Fruit fly (Drosophila melanogaster): ENCODE data around the gene cv-d.

The cv-d gene

dm6 chr3R:15872829-15873440 lies 19.6 kb upstream of the cv-d start:
- TF ChIP-seq lz (GFP tag; optimal IDR thresholded peaks at IDR 0.05), result no peak
- no peak for TF ChIP-seq CG4318 (GFP tag; optimal IDR thresholded peaks at IDR 0.05)
- TF ChIP-seq ss (GFP tag; optimal IDR thresholded peaks at IDR 0.05), result no peak
- TF ChIP-seq CG11294 (GFP tag; IDR thresholded peaks at IDR 0.05), result no peak
- no peak for TF ChIP-seq CG7368 (GFP tag; optimal IDR thresholded peaks at IDR 0.05)
- no peak for TF ChIP-seq dsx (GFP tag; optimal IDR thresholded peaks at IDR 0.05; ENCODE audit: poor library complexity, severe bottlenecking)
- no peak for TF ChIP-seq Hr4 (GFP tag; optimal IDR thresholded peaks at IDR 0.05)
- TF ChIP-seq CG16779 (tag; optimal IDR thresholded peaks at IDR 0.05), result no peak
- no peak for TF ChIP-seq Gug (GFP tag; IDR thresholded peaks at IDR 0.05)

- TF ChIP-seq CG15336 (GFP tag; IDR thresholded peaks at IDR 0.05), result no peak
- no peak for TF ChIP-seq Eip93F (GFP tag; optimal IDR thresholded peaks at IDR 0.05)
- no peak for TF ChIP-seq Blimp-1 (GFP tag; optimal IDR thresholded peaks at IDR 0.05)
- TF ChIP-seq CG8119 (GFP tag; IDR thresholded peaks at IDR 0.05), result no peak
- TF ChIP-seq fkh (GFP tag; optimal IDR thresholded peaks at IDR 0.05), result no peak
- no peak for TF ChIP-seq Sox102F (GFP tag; optimal IDR thresholded peaks at IDR 0.05)
- TF ChIP-seq CG11294 (GFP tag; IDR thresholded peaks at IDR 0.05), result no peak
- TF ChIP-seq Hr38 (GFP tag; optimal IDR thresholded peaks at IDR 0.05), result no peak
- TF ChIP-seq CG7368 (GFP tag; optimal IDR thresholded peaks at IDR 0.05), result no peak
- no peak for TF ChIP-seq dsx (GFP tag; optimal IDR thresholded peaks at IDR 0.05; ENCODE audit: poor library complexity, severe bottlenecking)
- no peak for TF ChIP-seq CG31627 (GFP tag; optimal IDR thresholded peaks at IDR 0.05)
- no peak for TF ChIP-seq vri (GFP tag; optimal IDR thresholded peaks at IDR 0.05)
- no peak for TF ChIP-seq fd85E (GFP tag; optimal IDR thresholded peaks at IDR 0.05)
- TF ChIP-seq Smox (GFP tag; optimal IDR thresholded peaks at IDR 0.05), result no peak
- no peak for TF ChIP-seq Gug (GFP tag; IDR thresholded peaks at IDR 0.05)
- no peak for TF ChIP-seq esn (GFP tag; optimal IDR thresholded peaks at IDR 0.05)
- TF ChIP-seq Lpt (GFP tag; optimal IDR thresholded peaks at IDR 0.05), result no peak
- TF ChIP-seq Hr39 (GFP tag; optimal IDR thresholded peaks at IDR 0.05), result no peak
- no peak for TF ChIP-seq CG6276 (GFP tag; optimal IDR thresholded peaks at IDR 0.05)
Observed at dm6 chr3R:15859896-15860295, 6.5 kb upstream of the cv-d start, which contains the start of gene CG9632. Gene CG9632 (plus strand): TSS chr3R:15860196.

- TF ChIP-seq svp (GFP tag), result peak; percentile 95
- no peak for TF ChIP-seq eg (GFP tag; IDR thresholded peaks at IDR 0.05)
Observed at dm6 chr3R:15857189-15857767, 3.9 kb upstream of the cv-d start, which contains the start of gene Hmt-1. Gene Hmt-1 (minus strand): TSS chr3R:15857470.

dm6 chr3R:15851912-15852311 lies 1.5 kb downstream of the cv-d start:
- TF ChIP-seq svp (GFP tag) (peak; percentile 97), CG6854 (GFP tag; optimal IDR thresholded peaks at IDR 0.05) (no peak), Met (GFP tag; optimal IDR thresholded peaks at IDR 0.05) (no peak), Eip75B (GFP tag; optimal IDR thresholded peaks at IDR 0.05) (no peak), Hr39 (GFP tag; optimal IDR thresholded peaks at IDR 0.05) (no peak), vri (GFP tag; optimal IDR thresholded peaks at IDR 0.05) (peak; percentile 51), OdsH (GFP tag; optimal IDR thresholded peaks at IDR 0.05) (no peak), CG8632 (GFP tag; optimal IDR thresholded peaks at IDR 0.05) (no peak), CG16779 (tag; optimal IDR thresholded peaks at IDR 0.05) (no peak), CG6276 (GFP tag; optimal IDR thresholded peaks at IDR 0.05) (no peak), pdm3 (GFP tag; optimal IDR thresholded peaks at IDR 0.05) (no peak)

dm6 chr3R:15846234-15846633 lies 7.1 kb downstream of the cv-d start, which contains the start of gene CG4546:
Gene CG4546 (plus strand): TSS chr3R:15846534.
- TF ChIP-seq CG6276 (GFP tag; optimal IDR thresholded peaks at IDR 0.05), result no peak
- no peak for TF ChIP-seq Smox (GFP tag; optimal IDR thresholded peaks at IDR 0.05)
- TF ChIP-seq CG34406 (GFP tag; optimal IDR thresholded peaks at IDR 0.05), result no peak
